Worm (Caenorhabditis elegans) whole organism, L1 larva: ENCODE data around the gene ceh-37.

Experiments
- F16B12.6 ChIP-seq: fragments of 150-350 bp; optimal IDR thresholded peaks from 2 replicates; lab custom pipeline; 2014; ENCODE audit warnings: missing biosample characterization, missing genetic modification characterization
- efl-3 ChIP-seq: fragments of 200-800 bp; sonication (Bioruptor generic); optimal IDR thresholded peaks from 2 replicates; lab custom pipeline; 2018; ENCODE audit warnings: mild to moderate bottlenecking, missing genetic modification characterization, missing compliant biosample characterization
- jun-1 ChIP-seq: fragments of 150-350 bp; optimal IDR thresholded peaks from 2 replicates; lab custom pipeline; 2014; ENCODE audit warnings: missing biosample characterization, missing genetic modification reagents, missing genetic modification characterization
- lin-13 ChIP-seq: fragments of 150-350 bp; optimal IDR thresholded peaks from 2 replicates; lab custom pipeline; 2014; ENCODE audit warnings: missing biosample characterization, missing genetic modification reagents, missing genetic modification characterization
- mdl-1 ChIP-seq, 2 experiments: fragments of 150-350 bp; optimal IDR thresholded peaks; 2 replicates each; lab custom pipeline; 2014 to 2017; ENCODE audit warnings: missing biosample characterization in 2 of 2, missing genetic modification characterization in 2 of 2, inconsistent platforms in 1 of 2
- nhr-237 ChIP-seq: fragments of 150-350 bp; optimal IDR thresholded peaks from 2 replicates; lab custom pipeline; 2014; ENCODE audit warnings: missing biosample characterization, missing genetic modification characterization
- nhr-77 ChIP-seq: fragments of 150-350 bp; optimal IDR thresholded peaks from 2 replicates; lab custom pipeline; 2014; ENCODE audit warnings: missing biosample characterization, missing genetic modification characterization
- nhr-90 ChIP-seq: sonication (generic microtip); optimal IDR thresholded peaks from 2 replicates; lab custom pipeline; 2016; ENCODE audit warnings: mild to moderate bottlenecking, missing genetic modification characterization, missing compliant biosample characterization; ENCODE audit not compliant: poor library complexity
- snpc-4 ChIP-seq: fragments of 150-350 bp; optimal IDR thresholded peaks from 2 replicates; lab custom pipeline; 2014; ENCODE audit warnings: missing biosample characterization, missing genetic modification characterization
- unc-30 ChIP-seq: sonication (generic microtip); optimal IDR thresholded peaks from 2 replicates; lab custom pipeline; 2017; ENCODE audit warnings: missing biosample characterization, missing genetic modification characterization
- unc-62 ChIP-seq: fragments of 150-350 bp; optimal IDR thresholded peaks from 2 replicates; lab custom pipeline; 2014; ENCODE audit warnings: missing biosample characterization, missing genetic modification reagents, missing genetic modification characterization

DNA sequence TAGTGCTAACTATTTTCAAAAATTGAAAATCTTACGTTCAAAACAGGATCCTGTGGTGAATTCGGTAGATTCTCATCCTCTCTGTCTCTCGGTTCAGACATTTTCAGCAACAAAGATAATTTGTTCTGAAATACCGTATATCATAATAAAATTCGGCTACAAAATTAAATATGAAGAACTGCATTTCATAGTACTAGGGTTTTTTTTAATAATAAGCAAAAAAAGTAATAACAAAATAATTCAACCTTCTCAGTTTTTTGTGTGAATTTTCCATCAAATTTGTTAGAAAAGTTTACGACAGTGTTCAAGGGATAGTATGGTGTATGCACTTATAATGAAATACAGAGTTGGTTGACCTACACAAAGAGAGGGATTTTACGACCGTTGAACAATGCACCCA lies 15.4 kb upstream of the ceh-37 start, which contains the start of gene K06G5.3:
- no peak for TF ChIP-seq nhr-77 (tag; lab: Kevin White, UChicago)
- TF ChIP-seq lin-13 (GFP tag; lab: Kevin White, UChicago), result no peak
- TF ChIP-seq F16B12.6 (tag; lab: Kevin White, UChicago), result no peak
- TF ChIP-seq unc-30, result no peak
- TF ChIP-seq unc-62 (GFP tag; lab: Kevin White, UChicago), result no peak
- no peak for TF ChIP-seq nhr-237 (tag; lab: Kevin White, UChicago)
- TF ChIP-seq snpc-4 (tag; lab: Kevin White, UChicago), result no peak
- TF ChIP-seq mdl-1 (tag; optimal IDR thresholded peaks at IDR 0.05; lab: Kevin White, UChicago), result no peak
- TF ChIP-seq efl-3 (GFP tag; lab: Kevin White, UChicago), result no peak
- no peak for TF ChIP-seq jun-1
- no peak for TF ChIP-seq nhr-90 (tag; lab: Kevin White, UChicago)
